Fruit fly (Drosophila melanogaster) Kc167 (cell line): ENCODE measurements around the gene Pfdn5.

ENCODE experiments used
- Myc ChIP-seq: fragments of >200 bp; optimal IDR thresholded peaks from 2 replicates; lab custom pipeline; 2017; ENCODE audit warnings: missing external identifiers
- Sin3A ChIP-seq: fragments of >200 bp; optimal IDR thresholded peaks from 2 replicates; lab custom pipeline; 2018; ENCODE audit warnings: missing external identifiers
- h ChIP-seq: fragments of >200 bp; optimal IDR thresholded peaks from 3 replicates; lab custom pipeline; 2018; ENCODE audit warnings: missing external identifiers
- insv ChIP-seq: fragments of >200 bp; optimal IDR thresholded peaks from 3 replicates; lab custom pipeline; 2018; ENCODE audit warnings: missing external identifiers
- psq ChIP-seq: fragments of >200 bp; optimal IDR thresholded peaks from 2 replicates; lab custom pipeline; 2017; ENCODE audit warnings: missing external identifiers
- ttk ChIP-seq: sonication (Bioruptor generic); optimal IDR thresholded peaks from 2 replicates; lab custom pipeline; 2017; ENCODE audit warnings: missing external identifiers

The Pfdn5 gene

dm6 chr3R:22536504-22537423 is 49.9 kb downstream of the Pfdn5 start:
- no peak for TF ChIP-seq h (lab: Kevin White, UChicago)
- no peak for TF ChIP-seq ttk (lab: Kevin White, UChicago)
- no peak for TF ChIP-seq Sin3A (lab: Kevin White, UChicago)
- no peak for TF ChIP-seq psq (lab: Kevin White, UChicago)
- TF ChIP-seq insv (lab: Kevin White, UChicago): no peak
- no peak for TF ChIP-seq Myc (lab: Kevin White, UChicago)
